Worm (Caenorhabditis elegans) whole organism, early embryonic: ENCODE measurements around the gene slc-25A18.2.

Source experiments
- B0310.2 ChIP-seq: sonication (generic microtip); optimal IDR thresholded peaks from 2 replicates; lab custom pipeline; 2016; ENCODE audit warnings: mild to moderate bottlenecking, missing genetic modification characterization, missing compliant biosample characterization
- F13C5.2 ChIP-seq: sonication (generic microtip); optimal IDR thresholded peaks from 2 replicates; lab custom pipeline; 2017; ENCODE audit warnings: mild to moderate bottlenecking, missing genetic modification characterization, inconsistent platforms, missing compliant biosample characterization
- aly-1 ChIP-seq: sonication (generic microtip); optimal IDR thresholded peaks from 2 replicates; lab custom pipeline; 2016; ENCODE audit warnings: missing genetic modification characterization, missing compliant biosample characterization
- ama-1 ChIP-seq: fragments of 150-350 bp; optimal IDR thresholded peaks from 2 replicates; lab custom pipeline; 2014
- ceh-13 ChIP-seq: fragments of 200-800 bp; sonication (Bioruptor generic); optimal IDR thresholded peaks from 2 replicates; lab custom pipeline; 2018; ENCODE audit warnings: mild to moderate bottlenecking, missing genetic modification characterization, missing compliant biosample characterization
- ceh-36 ChIP-seq: sonication (generic microtip); optimal IDR thresholded peaks from 2 replicates; lab custom pipeline; 2016; ENCODE audit warnings: missing genetic modification characterization, inconsistent platforms, missing compliant biosample characterization
- ets-7 ChIP-seq: sonication (generic microtip); optimal IDR thresholded peaks from 2 replicates; lab custom pipeline; 2016; ENCODE audit warnings: missing genotype, missing genetic modification characterization, missing compliant biosample characterization
- flt-1 ChIP-seq: fragments of 200-800 bp; sonication (Bioruptor generic); IDR thresholded peaks from 2 replicates; pipeline ENCODE4 v1.3.6; 2022; ENCODE audit warnings: missing genetic modification characterization, missing compliant biosample characterization
- hmbx-1 ChIP-seq: sonication (generic microtip); optimal IDR thresholded peaks from 2 replicates; lab custom pipeline; 2016; ENCODE audit warnings: mild to moderate bottlenecking, missing genetic modification characterization, missing compliant biosample characterization
- hmg-4 ChIP-seq: fragments of 200-800 bp; sonication (Bioruptor generic); optimal IDR thresholded peaks from 2 replicates; lab custom pipeline; 2018; ENCODE audit warnings: mild to moderate bottlenecking, missing genetic modification characterization, missing compliant biosample characterization
- hnd-1 ChIP-seq: sonication (generic microtip); optimal IDR thresholded peaks from 2 replicates; lab custom pipeline; 2016; ENCODE audit warnings: missing genetic modification characterization, missing compliant biosample characterization
- pes-1 ChIP-seq: fragments of 200-800 bp; sonication (Bioruptor generic); IDR thresholded peaks from 2 replicates; pipeline ENCODE4 v1.3.6; 2022; ENCODE audit warnings: missing genetic modification reagents, missing genetic modification characterization, missing compliant biosample characterization
- scrt-1 ChIP-seq: fragments of 200-800 bp; sonication (Bioruptor generic); IDR thresholded peaks from 2 replicates; pipeline ENCODE4 v1.3.6; 2022; ENCODE audit warnings: missing genetic modification characterization, missing compliant biosample characterization
- sea-1 ChIP-seq: fragments of 200-800 bp; sonication (Bioruptor generic); conservative IDR thresholded peaks from 2 replicates; pipeline ENCODE4 v1.3.6; 2022; ENCODE audit warnings: missing genetic modification characterization, missing compliant biosample characterization
- tbx-11 ChIP-seq: fragments of 200-800 bp; sonication (Bioruptor generic); IDR thresholded peaks from 2 replicates; pipeline ENCODE4 v1.3.6; 2022; ENCODE audit warnings: missing genetic modification characterization, missing compliant biosample characterization
- tbx-37 ChIP-seq: fragments of 200-800 bp; sonication (Bioruptor generic); conservative IDR thresholded peaks from 2 replicates; pipeline ENCODE4 v1.3.6; 2022; ENCODE audit warnings: missing genetic modification reagents, missing genetic modification characterization, missing compliant biosample characterization
- tra-4 ChIP-seq: sonication (generic microtip); optimal IDR thresholded peaks from 2 replicates; lab custom pipeline; 2017; ENCODE audit warnings: missing genetic modification characterization, missing compliant biosample characterization

slc-25A18.2 gene

ce11 chrIV:7520258-7520657 lies 45.4 kb downstream of the slc-25A18.2 start:
- TF ChIP-seq tra-4 (tag; lab: Kevin White, UChicago) (no peak), sea-1 (no peak), hmbx-1 (tag; lab: Kevin White, UChicago) (no peak), ama-1 (lab: Kevin White, UChicago) (no peak), hnd-1 (tag; lab: Kevin White, UChicago) (no peak), B0310.2 (no peak)

ce11 chrIV:7520841-7521240 lies 46.0 kb downstream of the slc-25A18.2 start:
- TF ChIP-seq ceh-13 (GFP tag; lab: Kevin White, UChicago), result no peak
- TF ChIP-seq aly-1, result no peak
- TF ChIP-seq B0310.2, result no peak
- TF ChIP-seq tbx-37 (GFP tag; lab: Robert Waterston, UW), result no peak
- no peak for TF ChIP-seq hmbx-1 (tag; lab: Kevin White, UChicago)
- TF ChIP-seq scrt-1 (GFP tag; lab: Robert Waterston, UW), result no peak
- TF ChIP-seq F13C5.2 (tag; lab: Kevin White, UChicago), result no peak
- no peak for TF ChIP-seq tbx-11
- no peak for TF ChIP-seq ets-7 (tag; lab: Kevin White, UChicago)
- no peak for TF ChIP-seq ceh-36 (tag; lab: Kevin White, UChicago)
- TF ChIP-seq hmg-4 (GFP tag; lab: Kevin White, UChicago), result no peak
- no peak for TF ChIP-seq sea-1
- TF ChIP-seq ama-1 (lab: Kevin White, UChicago), result no peak
- no peak for TF ChIP-seq pes-1
- TF ChIP-seq flt-1, result no peak

ce11 chrIV:7521591-7521990 lies 46.8 kb downstream of the slc-25A18.2 start:
- no peak for TF ChIP-seq hmg-4 (GFP tag; lab: Kevin White, UChicago)
- no peak for TF ChIP-seq pes-1
- no peak for TF ChIP-seq B0310.2
- TF ChIP-seq ama-1 (lab: Kevin White, UChicago), result no peak
- no peak for TF ChIP-seq tra-4 (tag; lab: Kevin White, UChicago)
- no peak for TF ChIP-seq ceh-36 (tag; lab: Kevin White, UChicago)
- TF ChIP-seq hnd-1 (tag; lab: Kevin White, UChicago), result no peak
- no peak for TF ChIP-seq tbx-11
- no peak for TF ChIP-seq ceh-13 (GFP tag; lab: Kevin White, UChicago)
- no peak for TF ChIP-seq flt-1
- TF ChIP-seq ets-7 (tag; lab: Kevin White, UChicago), result no peak
- TF ChIP-seq F13C5.2 (tag; lab: Kevin White, UChicago), result no peak
- no peak for TF ChIP-seq hmbx-1 (tag; lab: Kevin White, UChicago)
- no peak for TF ChIP-seq tbx-37 (GFP tag; lab: Robert Waterston, UW)
- no peak for TF ChIP-seq scrt-1 (GFP tag; lab: Robert Waterston, UW)
- no peak for TF ChIP-seq aly-1

- TF ChIP-seq aly-1 (no peak), ceh-36 (tag; lab: Kevin White, UChicago) (no peak), sea-1 (no peak), tbx-37 (GFP tag; lab: Robert Waterston, UW) (no peak), B0310.2 (no peak), ets-7 (tag; lab: Kevin White, UChicago) (no peak), ama-1 (lab: Kevin White, UChicago) (no peak), tra-4 (tag; lab: Kevin White, UChicago) (no peak), tbx-11 (no peak), hmbx-1 (tag; lab: Kevin White, UChicago) (no peak), hnd-1 (tag; lab: Kevin White, UChicago) (no peak), F13C5.2 (tag; lab: Kevin White, UChicago) (no peak), flt-1 (no peak), hmg-4 (GFP tag; lab: Kevin White, UChicago) (no peak), scrt-1 (GFP tag; lab: Robert Waterston, UW) (no peak), pes-1 (no peak), ceh-13 (GFP tag; lab: Kevin White, UChicago) (no peak)
Observed at ce11 chrIV:7523744-7524143, 48.9 kb downstream of the slc-25A18.2 start.
